Worm (Caenorhabditis elegans) whole organism, dauer: ENCODE results near the gene C44B11.6.

Experiments
- unc-62 ChIP-seq: sonication (generic microtip); optimal IDR thresholded peaks from 2 replicates; lab custom pipeline; 2017; ENCODE audit warnings: missing biosample characterization, missing genetic modification reagents, missing genetic modification characterization

The C44B11.6 gene

ce11 chrIII:3179855-3180254 is 26.9 kb downstream of the C44B11.6 start:
- no peak for TF ChIP-seq unc-62

- TF ChIP-seq unc-62: no peak
These were observed 30.4 kb downstream of the C44B11.6 start, which contains the start of gene lmtr-5 for ce11 chrIII:3183377-3183776. Gene lmtr-5 (plus strand): TSS chrIII:3183677.

- no peak for TF ChIP-seq unc-62
These were observed 32.3 kb downstream of the C44B11.6 start for ce11 chrIII:3185232-3185631.

- TF ChIP-seq unc-62: no peak
These were observed 33.0 kb downstream of the C44B11.6 start, which contains the start of gene mks-1 for ce11 chrIII:3185980-3186379. Gene mks-1 (plus strand): TSS chrIII:3186280.

- no peak for TF ChIP-seq unc-62
These were observed 35.6 kb downstream of the C44B11.6 start for ce11 chrIII:3188564-3188963.

- no peak for TF ChIP-seq unc-62
These were observed 37.7 kb downstream of the C44B11.6 start for ce11 chrIII:3190660-3191059.

ce11 chrIII:3191195-3191594 is 38.2 kb downstream of the C44B11.6 start, which contains the start of gene R148.8:
Gene R148.8 (plus strand): TSS chrIII:3191495.
- TF ChIP-seq unc-62: no peak

ce11 chrIII:3191729-3192128 is 38.8 kb downstream of the C44B11.6 start:
- TF ChIP-seq unc-62: no peak

ce11 chrIII:3197904-3198303 is 45.0 kb downstream of the C44B11.6 start:
- TF ChIP-seq unc-62: no peak

- TF ChIP-seq unc-62: no peak
These were observed 45.4 kb downstream of the C44B11.6 start, which contains the start of gene R148.7 for ce11 chrIII:3198307-3198706. Gene R148.7 (minus strand): TSS chrIII:3198407.

ce11 chrIII:3199416-3199815 is 46.5 kb downstream of the C44B11.6 start, which contains the start of gene heh-1:
Gene heh-1 (minus strand): TSS chrIII:3199516.
- no peak for TF ChIP-seq unc-62

- TF ChIP-seq unc-62: no peak
These were observed 47.6 kb downstream of the C44B11.6 start for ce11 chrIII:3200563-3200962.
